Worm (Caenorhabditis elegans): ENCODE measurements around the gene T05E12.9.

DNA sequence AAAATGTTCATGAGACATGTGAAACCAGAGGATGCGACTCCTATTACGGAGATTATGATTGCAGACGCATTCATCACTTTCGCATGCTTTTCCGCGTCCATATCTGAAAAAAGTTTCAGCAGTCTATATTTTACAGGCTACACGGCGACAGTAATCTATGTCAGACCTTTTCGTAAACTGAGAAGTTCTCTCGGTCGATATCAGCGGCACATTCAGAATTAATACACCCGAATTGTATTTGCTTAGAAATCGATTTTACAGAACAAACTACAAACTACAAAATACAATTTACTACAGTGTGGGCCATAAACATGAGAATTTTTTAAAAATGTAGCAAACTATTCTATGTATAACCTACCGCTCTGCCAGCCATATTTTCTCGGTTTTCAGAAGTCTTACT is 11.0 kb downstream of the T05E12.9 start, which contains the start of gene srbc-14:
- TF ChIP-seq dmd-9 (GFP tag; IDR thresholded peaks at IDR 0.05) (no peak), madf-9 (GFP tag; conservative IDR thresholded peaks at IDR 0.05) (no peak), mdl-1 (tag; optimal IDR thresholded peaks at IDR 0.05) (no peak), nhr-25 (tag; optimal IDR thresholded peaks at IDR 0.05; ENCODE audit: borderline replicate concordance, insufficient read depth) (no peak)

Data from whole organism, L4 larva.